Fruit fly (Drosophila melanogaster) whole organism, embryonic: Measurements from ENCODE around the gene HDAC6.

Source experiments
- BtbVII ChIP-seq: fragments of 200-800 bp; sonication (Bioruptor generic); optimal IDR thresholded peaks from 3 replicates; lab custom pipeline; 2017; ENCODE audit warnings: missing biosample characterization, mild to moderate bottlenecking, missing genetic modification characterization
- CG10543 ChIP-seq: fragments of 200-800 bp; sonication (Bioruptor generic); optimal IDR thresholded peaks from 3 replicates; lab custom pipeline; 2017; ENCODE audit warnings: missing biosample characterization, mild to moderate bottlenecking, missing genetic modification characterization, moderate library complexity
- CG11085 ChIP-seq: fragments of 200-800 bp; sonication (Bioruptor generic); IDR thresholded peaks from 2 replicates; pipeline ENCODE4 v1.3.6; 2022; ENCODE audit warnings: missing biosample characterization, missing genetic modification characterization
- CG11504 ChIP-seq: fragments of 200-800 bp; sonication (Bioruptor generic); optimal IDR thresholded peaks from 3 replicates; lab custom pipeline; 2019; ENCODE audit warnings: missing biosample characterization, mild to moderate bottlenecking, missing genetic modification characterization, moderate library complexity
- CG12071 ChIP-seq: fragments of 200-800 bp; sonication (Bioruptor generic); optimal IDR thresholded peaks from 3 replicates; lab custom pipeline; 2018; ENCODE audit warnings: missing biosample characterization, mild to moderate bottlenecking, missing genetic modification characterization
- CG12155 ChIP-seq: fragments of 200-800 bp; sonication (Bioruptor generic); optimal IDR thresholded peaks from 3 replicates; lab custom pipeline; 2016; ENCODE audit warnings: missing biosample characterization, missing genetic modification characterization
- CG13424 ChIP-seq: fragments of 200-800 bp; sonication (Bioruptor generic); optimal IDR thresholded peaks from 2 replicates; lab custom pipeline; 2019; ENCODE audit warnings: missing biosample characterization, mild to moderate bottlenecking, missing genetic modification characterization, moderate library complexity
- CG13894 ChIP-seq: fragments of 200-800 bp; sonication (Bioruptor generic); optimal IDR thresholded peaks from 3 replicates; lab custom pipeline; 2018; ENCODE audit warnings: missing biosample characterization, mild to moderate bottlenecking, missing genetic modification characterization, moderate library complexity
- CG17829 ChIP-seq: fragments of 200-800 bp; optimal IDR thresholded peaks from 2 replicates; lab custom pipeline; 2019; ENCODE audit warnings: missing biosample characterization, mild to moderate bottlenecking, missing genetic modification characterization, moderate library complexity
- CG2120 ChIP-seq: fragments of 200-800 bp; sonication (Bioruptor generic); optimal IDR thresholded peaks from 3 replicates; lab custom pipeline; 2016; ENCODE audit warnings: missing biosample characterization, missing genetic modification characterization
- CG2712 ChIP-seq: fragments of 200-800 bp; optimal IDR thresholded peaks from 3 replicates; lab custom pipeline; 2019; ENCODE audit warnings: missing biosample characterization, mild to moderate bottlenecking, missing genetic modification characterization, moderate library complexity
- CG30020 ChIP-seq: fragments of 200-800 bp; optimal IDR thresholded peaks from 2 replicates; lab custom pipeline; 2019; ENCODE audit warnings: missing biosample characterization, mild to moderate bottlenecking, missing genetic modification characterization, moderate library complexity
- CG32532 ChIP-seq: fragments of 200-800 bp; sonication (Bioruptor generic); IDR thresholded peaks from 2 replicates; pipeline ENCODE4 v1.3.6; 2022; ENCODE audit warnings: missing biosample characterization, missing genetic modification characterization
- CG6765 ChIP-seq: fragments of 200-800 bp; sonication (Bioruptor generic); optimal IDR thresholded peaks from 3 replicates; lab custom pipeline; 2017; ENCODE audit warnings: missing biosample characterization, mild to moderate bottlenecking, missing genetic modification characterization
- CG6813 ChIP-seq: fragments of 200-800 bp; sonication (Bioruptor generic); optimal IDR thresholded peaks from 2 replicates; lab custom pipeline; 2017; ENCODE audit warnings: missing biosample characterization, missing genetic modification characterization, mild to moderate bottlenecking, moderate library complexity, missing genetic modification reagents
- CG9215 ChIP-seq: fragments of 200-800 bp; sonication (Bioruptor generic); IDR thresholded peaks from 2 replicates; pipeline ENCODE4 v1.3.6; 2022; ENCODE audit warnings: missing biosample characterization, missing genetic modification characterization
- Chrac-16 ChIP-seq: fragments of 200-800 bp; sonication (Bioruptor generic); optimal IDR thresholded peaks from 3 replicates; lab custom pipeline; 2016; ENCODE audit warnings: missing biosample characterization, missing genetic modification characterization
- Dfd ChIP-seq, 2 experiments: fragments of >200 bp; optimal IDR thresholded peaks; 2 replicates each; lab custom pipeline; 2017; ENCODE audit warnings: missing biosample characterization in 2 of 2, missing genetic modification characterization in 2 of 2
- Fer1 ChIP-seq: fragments of 200-800 bp; sonication (Bioruptor generic); optimal IDR thresholded peaks from 2 replicates; lab custom pipeline; 2017; ENCODE audit warnings: missing biosample characterization, mild to moderate bottlenecking, missing genetic modification characterization
- HLH4C ChIP-seq: fragments of 200-800 bp; sonication (Bioruptor generic); IDR thresholded peaks from 3 replicates; pipeline ENCODE4 v1.3.6; 2022; ENCODE audit warnings: missing biosample characterization, missing genetic modification characterization; ENCODE audit not compliant: partially characterized antibody
- Hand ChIP-seq: fragments of 200-800 bp; sonication (Bioruptor generic); optimal IDR thresholded peaks from 2 replicates; lab custom pipeline; 2017; ENCODE audit warnings: mild to moderate bottlenecking, missing biosample characterization, missing genetic modification reagents, missing genetic modification characterization
- Med ChIP-seq: fragments of 200-800 bp; sonication (Bioruptor generic); peaks from one replicate; lab custom pipeline; 2016; ENCODE audit warnings: missing biosample characterization, missing genetic modification characterization, mild to moderate bottlenecking, inconsistent platforms, moderate library complexity
- Myb ChIP-seq: fragments of 200-800 bp; sonication (Bioruptor generic); optimal IDR thresholded peaks from 2 replicates; lab custom pipeline; 2016; ENCODE audit warnings: missing biosample characterization, missing genetic modification characterization
- Sry-β ChIP-seq: fragments of 200-800 bp; sonication (Bioruptor generic); optimal IDR thresholded peaks from 2 replicates; lab custom pipeline; 2018; ENCODE audit warnings: missing biosample characterization, mild to moderate bottlenecking, missing genetic modification characterization, moderate library complexity
- Sry-δ ChIP-seq: fragments of 200-800 bp; sonication (Bioruptor generic); optimal IDR thresholded peaks from 2 replicates; lab custom pipeline; 2016; ENCODE audit warnings: missing biosample characterization, missing genetic modification characterization
- Xbp1 ChIP-seq: fragments of 200-800 bp; sonication (Bioruptor generic); optimal IDR thresholded peaks from 3 replicates; lab custom pipeline; 2016; ENCODE audit warnings: missing biosample characterization, mild to moderate bottlenecking, missing genetic modification characterization
- abd-A ChIP-seq: fragments of 200-800 bp; sonication (Bioruptor generic); optimal IDR thresholded peaks from 3 replicates; lab custom pipeline; 2019; ENCODE audit warnings: missing biosample characterization, mild to moderate bottlenecking, missing genetic modification characterization, moderate library complexity
- al ChIP-seq: fragments of 200-800 bp; sonication (Bioruptor generic); IDR thresholded peaks from 2 replicates; pipeline ENCODE4 v1.3.6; 2022; ENCODE audit warnings: missing biosample characterization, missing genetic modification characterization
- bsh ChIP-seq, 2 experiments: fragments of 200-800 bp; sonication (Bioruptor generic); optimal IDR thresholded peaks; 2 replicates each; lab custom pipeline; 2017 to 2018; ENCODE audit warnings: mild to moderate bottlenecking in 2 of 2, missing biosample characterization in 2 of 2, missing genetic modification characterization in 2 of 2, moderate library complexity in 1 of 2
- crp ChIP-seq, 2 experiments: fragments of 200-800 bp; sonication (Bioruptor generic); optimal IDR thresholded peaks; 2 replicates in 1 of 2; 3 replicates in 1 of 2; lab custom pipeline; 2017; ENCODE audit warnings: missing biosample characterization in 2 of 2, missing genetic modification characterization in 2 of 2, mild to moderate bottlenecking in 1 of 2, moderate library complexity in 1 of 2
- dmrt99B ChIP-seq: fragments of 200-800 bp; sonication (Bioruptor generic); optimal IDR thresholded peaks from 2 replicates; lab custom pipeline; 2018; ENCODE audit warnings: missing biosample characterization, mild to moderate bottlenecking, missing genetic modification characterization, moderate library complexity
- emc ChIP-seq: fragments of 200-800 bp; sonication (Bioruptor generic); optimal IDR thresholded peaks from 2 replicates; lab custom pipeline; 2016; ENCODE audit warnings: missing biosample characterization, missing genetic modification characterization
- jumu ChIP-seq: fragments of 200-800 bp; sonication (Bioruptor generic); optimal IDR thresholded peaks from 3 replicates; lab custom pipeline; 2016; ENCODE audit warnings: missing biosample characterization, missing genetic modification characterization
- lilli ChIP-seq: fragments of 200-800 bp; sonication (Bioruptor generic); optimal IDR thresholded peaks from 3 replicates; lab custom pipeline; 2016; ENCODE audit warnings: missing biosample characterization, missing genetic modification characterization
- lmd ChIP-seq: fragments of 200-800 bp; sonication (Bioruptor generic); IDR thresholded peaks from 2 replicates; pipeline ENCODE4 v1.3.6; 2022; ENCODE audit warnings: missing biosample characterization, missing genetic modification characterization
- lola ChIP-seq, 3 experiments: fragments of >200 bp in 2 of 3; fragments of 200-800 bp in 1 of 3; sonication (Bioruptor generic) in 1 of 3; optimal IDR thresholded peaks; 2 replicates each; lab custom pipeline; 2017 to 2019; ENCODE audit warnings: missing biosample characterization in 3 of 3, missing genetic modification characterization in 3 of 3, mild to moderate bottlenecking in 1 of 3, moderate library complexity in 1 of 3
- mam ChIP-seq: fragments of 200-800 bp; sonication (Bioruptor generic); optimal IDR thresholded peaks from 3 replicates; lab custom pipeline; 2016; ENCODE audit warnings: missing biosample characterization, missing genetic modification characterization
- nerfin-1 ChIP-seq: fragments of 200-800 bp; sonication (Bioruptor generic); optimal IDR thresholded peaks from 3 replicates; lab custom pipeline; 2019; ENCODE audit warnings: missing biosample characterization, mild to moderate bottlenecking, missing genetic modification characterization, moderate library complexity
- nerfin-2 ChIP-seq: fragments of 200-800 bp; sonication (Bioruptor generic); IDR thresholded peaks from 2 replicates; pipeline ENCODE4 v1.3.6; 2022; ENCODE audit warnings: missing biosample characterization, missing genetic modification characterization; ENCODE audit not compliant: partially characterized antibody
- pnt ChIP-seq: fragments of 200-800 bp; sonication (Bioruptor generic); optimal IDR thresholded peaks from 3 replicates; lab custom pipeline; 2016; ENCODE audit warnings: missing biosample characterization, missing genetic modification characterization
- sc ChIP-seq, 3 experiments: fragments of >200 bp in 2 of 3; fragments of 200-800 bp in 1 of 3; sonication (Bioruptor generic) in 1 of 3; optimal IDR thresholded peaks; 2 replicates in 2 of 3; 3 replicates in 1 of 3; lab custom pipeline; 2017; ENCODE audit warnings: mild to moderate bottlenecking in 1 of 3, missing biosample characterization in 1 of 3, missing genetic modification characterization in 1 of 3, missing genetic modification reagents in 1 of 3
- slbo ChIP-seq: fragments of 200-800 bp; sonication (Bioruptor generic); IDR thresholded peaks from 2 replicates; pipeline ENCODE4 v1.3.6; 2022; ENCODE audit warnings: missing biosample characterization, missing genetic modification characterization
- sob ChIP-seq: fragments of 200-800 bp; sonication (Bioruptor generic); IDR thresholded peaks from 2 replicates; pipeline ENCODE4 v1.3.6; 2022; ENCODE audit warnings: missing biosample characterization, missing genetic modification characterization
- stwl ChIP-seq: fragments of 200-800 bp; sonication (Bioruptor generic); optimal IDR thresholded peaks from 3 replicates; lab custom pipeline; 2018; ENCODE audit warnings: missing biosample characterization, mild to moderate bottlenecking, missing genetic modification characterization, moderate library complexity
- sug ChIP-seq: fragments of 200-800 bp; optimal IDR thresholded peaks from 2 replicates; lab custom pipeline; 2019; ENCODE audit warnings: missing biosample characterization, mild to moderate bottlenecking, missing genetic modification characterization, moderate library complexity
- tin ChIP-seq: fragments of 200-800 bp; sonication (Bioruptor generic); optimal IDR thresholded peaks from 3 replicates; lab custom pipeline; 2016; ENCODE audit warnings: missing biosample characterization, missing genetic modification characterization
- trem ChIP-seq: fragments of 200-800 bp; optimal IDR thresholded peaks from 3 replicates; lab custom pipeline; 2019; ENCODE audit warnings: missing biosample characterization, mild to moderate bottlenecking, missing genetic modification characterization, moderate library complexity
- vnd ChIP-seq: fragments of 200-800 bp; sonication (Bioruptor generic); IDR thresholded peaks from 3 replicates; pipeline ENCODE4 v1.3.6; 2022; ENCODE audit warnings: missing biosample characterization, missing genetic modification characterization; ENCODE audit not compliant: partially characterized antibody
- wek ChIP-seq: fragments of 200-800 bp; sonication (Bioruptor generic); optimal IDR thresholded peaks from 3 replicates; lab custom pipeline; 2018; ENCODE audit warnings: missing biosample characterization, mild to moderate bottlenecking, missing genetic modification characterization, moderate library complexity

HDAC6 gene

DNA sequence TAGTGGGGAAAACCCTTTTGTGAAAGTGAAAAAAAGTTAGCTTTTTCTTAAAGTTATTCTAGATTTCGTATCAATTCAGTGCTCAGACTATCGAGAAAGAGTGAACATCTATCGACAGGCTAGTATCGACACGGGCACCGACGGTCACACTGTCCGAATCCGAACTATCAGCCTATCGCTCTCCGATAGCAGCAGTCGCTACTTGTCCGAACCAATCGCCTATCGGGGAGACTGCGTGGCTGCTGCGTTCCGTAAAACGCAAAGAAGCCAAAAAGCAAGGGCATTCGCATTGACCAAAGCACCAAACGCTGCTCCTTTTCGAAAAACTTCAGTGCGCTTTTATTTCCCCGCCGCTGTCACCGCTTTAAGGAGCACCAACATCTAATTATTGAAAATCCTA, 13.8 kb upstream of the HDAC6 start, which contains the start of gene Top1 (continued):
- TF ChIP-seq crp (GFP tag; optimal IDR thresholded peaks at IDR 0.05; lab: Kevin White, UChicago) (peak in 1 of 2 experiments; percentile 7), CG12155 (GFP tag; lab: Kevin White, UChicago) (peak; percentile 26), lilli (peak; percentile 38), CG9215 (GFP tag; lab: Robert Waterston, UW) (peak; percentile 48; the same call in 1 of the 2 replicates), Sry-β (GFP tag; lab: Kevin White, UChicago) (peak; percentile 25), Sry-δ (GFP tag; lab: Kevin White, UChicago) (peak; percentile 85), CG17829 (tag; lab: Kevin White, UChicago) (peak; percentile 34), lmd (GFP tag; lab: Robert Waterston, UW) (peak; percentile 21; the same call in 1 of the 2 replicates), al (peak; percentile 21; the same call in 1 of the 2 replicates), emc (GFP tag; lab: Kevin White, UChicago) (no peak), Dfd (GFP tag; optimal IDR thresholded peaks at IDR 0.05; lab: Kevin White, UChicago) (no peak), mam (GFP tag; lab: Kevin White, UChicago) (peak; percentile 64), jumu (peak; percentile 19), Myb (GFP tag; lab: Kevin White, UChicago) (peak; percentile 52), CG2120 (GFP tag; lab: Kevin White, UChicago) (peak; percentile 46), BtbVII (GFP tag; lab: Kevin White, UChicago) (no peak), pnt (GFP tag; lab: Kevin White, UChicago) (no peak), Chrac-16 (GFP tag; lab: Kevin White, UChicago) (no peak), Hand (no peak), CG11085 (GFP tag; lab: Robert Waterston, UW) (peak; percentile 43; the same call in 1 of the 2 replicates), Xbp1 (GFP tag; lab: Kevin White, UChicago) (peak; percentile 19), slbo (GFP tag; lab: Robert Waterston, UW) (peak; percentile 63), CG6765 (peak; percentile 29), CG13894 (peak; percentile 34), nerfin-1 (tag; lab: Kevin White, UChicago) (peak; percentile 11), dmrt99B (tag; lab: Kevin White, UChicago) (no peak), tin (GFP tag; lab: Kevin White, UChicago) (peak; percentile 25), abd-A (no peak), sc (optimal IDR thresholded peaks at IDR 0.05; lab: Kevin White, UChicago) (no peak), sc (GFP tag; optimal IDR thresholded peaks at IDR 0.05; lab: Kevin White, UChicago) (no peak), nerfin-2 (GFP tag; lab: Robert Waterston, UW) (peak; percentile 92), CG12071 (GFP tag; lab: Kevin White, UChicago) (peak; percentile 14), HLH4C (GFP tag; lab: Robert Waterston, UW) (peak; percentile 94), stwl (tag; lab: Kevin White, UChicago) (peak; percentile 80), CG6813 (GFP tag; lab: Kevin White, UChicago) (no peak), lola (GFP tag; optimal IDR thresholded peaks at IDR 0.05; lab: Kevin White, UChicago) (no peak), Med (GFP tag; lab: Kevin White, UChicago) (peak; percentile 86), CG2712 (peak; percentile 37), sob (GFP tag; lab: Robert Waterston, UW) (peak; percentile 56), Fer1 (GFP tag; lab: Kevin White, UChicago) (peak; percentile 18), vnd (peak; percentile 94), CG30020 (tag; lab: Kevin White, UChicago) (peak; percentile 46), sug (tag; lab: Kevin White, UChicago) (peak; percentile 40), CG10543 (GFP tag; lab: Kevin White, UChicago) (peak; percentile 52), wek (peak; percentile 50), bsh (GFP tag; optimal IDR thresholded peaks at IDR 0.05; lab: Kevin White, UChicago) (no peak), CG32532 (GFP tag; lab: Robert Waterston, UW) (peak; percentile 65), CG13424 (tag; lab: Kevin White, UChicago) (no peak), CG11504 (peak; percentile 21), trem (peak; percentile 33)
